Worm (Caenorhabditis elegans) whole organism, L2 larva: ENCODE data around the gene Y75B12B.11.

ENCODE experiments used
- C34F6.9 ChIP-seq: fragments of 150-350 bp; optimal IDR thresholded peaks from 2 replicates; lab custom pipeline; 2014; ENCODE audit warnings: missing biosample characterization, missing genetic modification characterization
- F13H6.1 ChIP-seq: sonication (generic microtip); optimal IDR thresholded peaks from 2 replicates; lab custom pipeline; 2016; ENCODE audit warnings: missing genetic modification characterization, missing compliant biosample characterization
- R02D3.7 ChIP-seq: fragments of 150-350 bp; optimal IDR thresholded peaks from 2 replicates; lab custom pipeline; 2014; ENCODE audit warnings: missing biosample characterization, missing genetic modification characterization
- Y55F3AM.14 ChIP-seq: fragments of 200-800 bp; sonication (Bioruptor generic); optimal IDR thresholded peaks from 2 replicates; lab custom pipeline; 2018; ENCODE audit warnings: mild to moderate bottlenecking, missing genetic modification characterization, missing compliant biosample characterization
- alr-1 ChIP-seq: fragments of 150-350 bp; optimal IDR thresholded peaks from 2 replicates; lab custom pipeline; 2014; ENCODE audit warnings: missing biosample characterization, missing genetic modification characterization
- aly-2 ChIP-seq: fragments of 150-350 bp; optimal IDR thresholded peaks from 2 replicates; lab custom pipeline; 2014; ENCODE audit warnings: missing biosample characterization, missing genetic modification characterization
- ama-1 ChIP-seq: fragments of 150-350 bp; optimal IDR thresholded peaks from 2 replicates; lab custom pipeline; 2018; ENCODE audit warnings: inconsistent platforms
- blmp-1 ChIP-seq: sonication (generic microtip); optimal IDR thresholded peaks from 2 replicates; lab custom pipeline; 2017; ENCODE audit warnings: missing genetic modification characterization, mild to moderate bottlenecking, missing compliant biosample characterization, antibody characterized with exemption, moderate library complexity; ENCODE audit not compliant: insufficient read depth
- ceh-16 ChIP-seq: fragments of 150-350 bp; optimal IDR thresholded peaks from 2 replicates; lab custom pipeline; 2014; ENCODE audit warnings: missing biosample characterization, missing genetic modification characterization
- crh-2 ChIP-seq: sonication (generic microtip); optimal IDR thresholded peaks from 2 replicates; lab custom pipeline; 2017; ENCODE audit warnings: missing biosample characterization, missing genetic modification characterization
- dmd-4 ChIP-seq: sonication (generic microtip); optimal IDR thresholded peaks from 2 replicates; lab custom pipeline; 2017; ENCODE audit warnings: missing biosample characterization, missing genetic modification characterization
- egl-27 ChIP-seq: sonication (generic microtip); optimal IDR thresholded peaks from 3 replicates; lab custom pipeline; 2017; ENCODE audit warnings: missing biosample characterization, missing genetic modification reagents, missing genetic modification characterization
- elt-1 ChIP-seq: fragments of 150-350 bp; optimal IDR thresholded peaks from 2 replicates; lab custom pipeline; 2014; ENCODE audit warnings: missing biosample characterization, missing genetic modification characterization
- fos-1 ChIP-seq: fragments of 150-350 bp; optimal IDR thresholded peaks from 2 replicates; lab custom pipeline; 2014; ENCODE audit warnings: missing biosample characterization, missing genetic modification characterization
- lin-11 ChIP-seq: fragments of 150-350 bp; sonication (generic microtip); optimal IDR thresholded peaks from 2 replicates; lab custom pipeline; 2014; ENCODE audit warnings: missing biosample characterization, missing genetic modification characterization, inconsistent platforms, mixed read lengths
- lin-13 ChIP-seq: fragments of 150-350 bp; optimal IDR thresholded peaks from 2 replicates; lab custom pipeline; 2014; ENCODE audit warnings: missing biosample characterization, missing genetic modification reagents, missing genetic modification characterization
- lin-39 ChIP-seq: fragments of 150-350 bp; optimal IDR thresholded peaks from 2 replicates; lab custom pipeline; 2014; ENCODE audit warnings: missing biosample characterization, missing genetic modification reagents, missing genetic modification characterization
- mab-5 ChIP-seq: fragments of 150-350 bp; optimal IDR thresholded peaks from 2 replicates; lab custom pipeline; 2014; ENCODE audit warnings: missing biosample characterization, missing genetic modification characterization
- mbf-1 ChIP-seq: sonication (generic microtip); optimal IDR thresholded peaks from 2 replicates; lab custom pipeline; 2017; ENCODE audit warnings: missing biosample characterization, missing genetic modification characterization
- nhr-10 ChIP-seq: sonication (generic microtip); optimal IDR thresholded peaks from 2 replicates; lab custom pipeline; 2017; ENCODE audit warnings: missing biosample characterization, missing genetic modification characterization
- nhr-11 ChIP-seq: fragments of 150-350 bp; optimal IDR thresholded peaks from 2 replicates; lab custom pipeline; 2014; ENCODE audit warnings: missing biosample characterization, missing genetic modification characterization
- nhr-12 ChIP-seq: fragments of 150-350 bp; optimal IDR thresholded peaks from 2 replicates; lab custom pipeline; 2014; ENCODE audit warnings: missing biosample characterization, missing genetic modification characterization
- nhr-21 ChIP-seq: fragments of 150-350 bp; optimal IDR thresholded peaks from 2 replicates; lab custom pipeline; 2014; ENCODE audit warnings: missing biosample characterization, missing genetic modification characterization
- nhr-23 ChIP-seq: fragments of 150-350 bp; optimal IDR thresholded peaks from 2 replicates; lab custom pipeline; 2014; ENCODE audit warnings: missing biosample characterization, missing genetic modification reagents, missing genetic modification characterization
- nhr-6 ChIP-seq: fragments of 150-350 bp; optimal IDR thresholded peaks from 2 replicates; lab custom pipeline; 2014; ENCODE audit warnings: missing biosample characterization, missing genetic modification characterization
- nhr-77 ChIP-seq: fragments of 150-350 bp; optimal IDR thresholded peaks from 2 replicates; lab custom pipeline; 2014; ENCODE audit warnings: missing biosample characterization, missing genetic modification characterization
- sem-4 ChIP-seq: fragments of 150-350 bp; optimal IDR thresholded peaks from 2 replicates; lab custom pipeline; 2014; ENCODE audit warnings: missing biosample characterization, missing genetic modification reagents, missing genetic modification characterization
- skn-1 ChIP-seq: sonication (generic microtip); optimal IDR thresholded peaks from 2 replicates; lab custom pipeline; 2017; ENCODE audit warnings: missing biosample characterization, missing genetic modification characterization
- sma-3 ChIP-seq: sonication (generic microtip); optimal IDR thresholded peaks from 2 replicates; lab custom pipeline; 2016; ENCODE audit warnings: missing genetic modification reagents, missing genetic modification characterization, missing compliant biosample characterization
- unc-39 ChIP-seq: fragments of 150-350 bp; optimal IDR thresholded peaks from 2 replicates; lab custom pipeline; 2014; ENCODE audit warnings: missing biosample characterization, missing genetic modification characterization
- unc-55 ChIP-seq: fragments of 150-350 bp; sonication (generic microtip); optimal IDR thresholded peaks from 3 replicates; lab custom pipeline; 2014; ENCODE audit warnings: missing biosample characterization, missing genetic modification reagents, missing genetic modification characterization
- unc-62 ChIP-seq: fragments of 150-350 bp; optimal IDR thresholded peaks from 2 replicates; lab custom pipeline; 2014; ENCODE audit warnings: missing biosample characterization, missing genetic modification reagents, missing genetic modification characterization
- zag-1 ChIP-seq: fragments of 150-350 bp; optimal IDR thresholded peaks from 2 replicates; lab custom pipeline; 2014; ENCODE audit warnings: missing biosample characterization, missing genetic modification characterization
- ztf-1 ChIP-seq: fragments of 200-800 bp; sonication (Bioruptor generic); conservative IDR thresholded peaks from 2 replicates; pipeline ENCODE4 v1.3.6; 2022; ENCODE audit warnings: missing genetic modification characterization, missing compliant biosample characterization
- ztf-11 ChIP-seq: sonication (generic microtip); optimal IDR thresholded peaks from 2 replicates; lab custom pipeline; 2017; ENCODE audit warnings: missing biosample characterization, missing genetic modification characterization
- ztf-4 ChIP-seq: fragments of 150-350 bp; optimal IDR thresholded peaks from 2 replicates; lab custom pipeline; 2014; ENCODE audit warnings: missing biosample characterization, missing genetic modification characterization

Y75B12B.11 gene

DNA sequence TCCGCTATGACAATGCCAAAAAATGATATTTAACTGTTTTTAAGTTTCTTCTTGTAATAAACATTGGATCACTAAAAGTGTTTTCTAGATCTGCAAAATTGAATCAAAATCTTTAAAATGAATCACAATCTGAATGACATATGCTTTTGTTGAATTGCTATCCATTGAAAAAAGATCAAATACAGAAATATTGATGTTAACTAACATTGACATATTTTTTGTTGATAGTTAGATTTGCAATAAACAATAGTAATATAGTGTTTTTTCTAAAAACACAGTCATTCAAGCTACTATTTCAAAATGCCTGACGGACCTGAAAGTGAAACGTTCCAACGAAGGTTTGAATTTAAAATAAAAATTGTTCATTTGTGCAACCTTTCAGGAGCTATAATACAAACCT lies 40.4 kb upstream of the Y75B12B.11 start, which contains the start of gene T09F5.2:
TSS of gene T09F5.2 (plus strand) at position 301 of the 400 bp plus-strand sequence.
- no peak for TF ChIP-seq sma-3 (GFP tag; lab: Kevin White, UChicago)
- TF ChIP-seq elt-1 (tag; lab: Kevin White, UChicago): no peak
- no peak for TF ChIP-seq lin-39 (tag; lab: Kevin White, UChicago)
- no peak for TF ChIP-seq alr-1 (tag; lab: Kevin White, UChicago)
- no peak for TF ChIP-seq ama-1 (lab: Kevin White, UChicago)
- no peak for TF ChIP-seq ztf-11
- TF ChIP-seq unc-55 (GFP tag; lab: Kevin White, UChicago): no peak
- TF ChIP-seq ztf-1 (GFP tag; lab: Robert Waterston, UW): no peak
- no peak for TF ChIP-seq C34F6.9
- TF ChIP-seq sem-4 (tag; lab: Kevin White, UChicago): no peak
- TF ChIP-seq nhr-12 (tag; lab: Kevin White, UChicago): no peak
- no peak for TF ChIP-seq aly-2 (tag; lab: Kevin White, UChicago)

DNA sequence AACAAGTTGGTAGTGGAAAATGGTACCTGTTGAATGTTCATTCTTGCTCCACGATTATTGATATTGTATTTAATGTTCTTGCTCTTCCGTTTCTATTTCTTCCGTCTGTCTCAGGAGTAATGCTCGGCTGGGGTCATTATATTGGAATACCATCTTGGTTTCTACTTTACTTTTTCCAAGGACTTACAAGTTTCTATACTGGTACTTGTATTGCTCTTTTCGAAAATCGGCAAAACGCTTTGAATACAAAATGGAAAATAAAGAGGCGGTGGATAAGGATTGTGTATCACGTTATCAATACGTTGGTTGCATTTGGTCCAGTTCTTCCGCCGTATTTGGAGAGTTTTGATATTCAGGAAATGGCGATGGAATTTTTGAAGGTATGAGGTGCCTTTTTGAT lies 39.1 kb upstream of the Y75B12B.11 start:
- TF ChIP-seq nhr-21 (tag; lab: Kevin White, UChicago): no peak
- TF ChIP-seq nhr-77: no peak
- TF ChIP-seq nhr-6 (tag; lab: Kevin White, UChicago): no peak
- TF ChIP-seq egl-27 (tag; lab: Kevin White, UChicago): no peak
- TF ChIP-seq nhr-12 (tag; lab: Kevin White, UChicago): no peak
- no peak for TF ChIP-seq unc-62 (GFP tag; lab: Kevin White, UChicago)
- TF ChIP-seq F13H6.1 (tag; lab: Kevin White, UChicago): no peak
- TF ChIP-seq elt-1 (tag; lab: Kevin White, UChicago): no peak
- no peak for TF ChIP-seq ztf-4 (tag; lab: Kevin White, UChicago)
- no peak for TF ChIP-seq blmp-1 (tag; lab: Kevin White, UChicago)
- TF ChIP-seq R02D3.7 (tag; lab: Kevin White, UChicago): no peak
- TF ChIP-seq unc-55 (GFP tag; lab: Kevin White, UChicago): no peak

DNA sequence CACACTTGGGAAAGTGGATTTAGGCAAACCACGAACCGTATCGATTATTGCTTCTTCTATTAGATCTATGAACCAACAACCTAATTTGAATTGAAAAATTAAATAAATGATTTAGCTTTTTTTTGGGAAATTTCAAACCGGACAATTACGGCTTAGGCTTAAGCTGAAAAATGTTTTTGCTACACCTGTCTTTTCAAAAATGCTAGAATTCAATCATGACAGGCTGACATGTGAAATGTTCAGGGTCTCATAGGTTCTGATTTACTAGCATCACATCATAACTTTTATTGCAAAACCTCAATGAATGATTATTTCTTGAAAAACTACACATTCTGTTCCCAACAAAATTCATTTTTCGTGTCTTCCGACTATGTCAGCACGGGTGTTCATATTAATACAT lies 37.8 kb upstream of the Y75B12B.11 start, which contains the start of gene srh-55:
TSS of gene srh-55 (plus strand) at position 301 of the 400 bp plus-strand sequence.
- no peak for TF ChIP-seq mab-5 (tag; lab: Kevin White, UChicago)
- TF ChIP-seq crh-2 (tag; lab: Kevin White, UChicago): no peak
- TF ChIP-seq dmd-4 (tag; lab: Kevin White, UChicago): no peak
- TF ChIP-seq nhr-10 (tag; lab: Kevin White, UChicago): no peak
- TF ChIP-seq nhr-11 (tag; lab: Kevin White, UChicago): no peak
- TF ChIP-seq ceh-16: no peak
- TF ChIP-seq zag-1: no peak
- TF ChIP-seq lin-11 (tag; lab: Kevin White, UChicago): no peak
- no peak for TF ChIP-seq alr-1 (tag; lab: Kevin White, UChicago)
- no peak for TF ChIP-seq aly-2 (tag; lab: Kevin White, UChicago)
- TF ChIP-seq, all 48 proteins: peak for 0

DNA sequence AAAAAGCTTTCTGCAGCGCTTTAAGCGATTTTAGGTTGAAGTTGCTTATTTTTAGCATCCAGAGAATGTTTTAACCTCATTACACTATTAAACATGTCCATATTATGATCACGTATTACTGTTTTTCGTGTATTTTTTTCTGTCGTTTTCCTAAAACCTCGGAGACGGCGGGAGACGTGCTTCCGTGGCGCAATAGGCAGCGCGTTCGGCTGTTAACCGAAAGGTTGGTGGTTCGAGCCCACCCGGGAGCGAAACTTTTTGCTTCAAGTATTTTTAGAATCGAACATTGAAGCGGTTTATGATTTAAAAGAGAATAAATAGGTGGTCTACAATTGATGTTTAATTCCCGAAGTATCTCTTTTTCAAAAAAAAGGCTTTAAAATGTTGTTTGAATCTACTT lies 34.6 kb upstream of the Y75B12B.11 start:
- peak; percentile 8 for TF ChIP-seq fos-1
- TF ChIP-seq C34F6.9: no peak
- peak; percentile 22 for TF ChIP-seq sma-3 (GFP tag; lab: Kevin White, UChicago)

DNA sequence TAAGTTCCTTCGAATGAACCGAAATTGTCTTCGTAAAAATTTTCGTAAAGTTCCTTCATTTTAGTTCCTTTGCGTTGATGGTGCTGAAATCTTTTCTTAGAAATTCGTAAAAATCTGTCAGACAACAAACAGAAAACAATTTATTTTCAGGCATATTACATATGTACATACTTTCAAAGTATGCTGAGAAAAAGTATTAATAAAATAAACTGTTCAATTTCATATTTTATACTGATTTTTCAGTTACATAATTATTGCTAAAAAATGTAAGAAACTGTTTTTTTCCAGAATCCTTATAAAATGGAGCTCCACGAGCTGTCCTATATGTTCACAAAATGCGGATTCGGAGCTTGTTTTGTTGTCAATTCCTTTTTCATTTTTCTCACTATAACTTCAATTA lies 32.4 kb upstream of the Y75B12B.11 start, which contains the start of gene str-45:
TSS of gene str-45 (plus strand) at position 301 of the 400 bp plus-strand sequence.
- TF ChIP-seq lin-13 (no peak), ceh-16 (no peak), ztf-1 (GFP tag; lab: Robert Waterston, UW) (no peak), unc-39 (tag; lab: Kevin White, UChicago) (no peak), egl-27 (tag; lab: Kevin White, UChicago) (no peak), dmd-4 (tag; lab: Kevin White, UChicago) (no peak), Y55F3AM.14 (no peak), nhr-23 (tag; lab: Kevin White, UChicago) (no peak), sma-3 (GFP tag; lab: Kevin White, UChicago) (no peak), mbf-1 (tag; lab: Kevin White, UChicago) (no peak), F13H6.1 (tag; lab: Kevin White, UChicago) (no peak), nhr-10 (tag; lab: Kevin White, UChicago) (no peak), nhr-11 (tag; lab: Kevin White, UChicago) (no peak), aly-2 (tag; lab: Kevin White, UChicago) (no peak), nhr-12 (tag; lab: Kevin White, UChicago) (no peak), skn-1 (tag; lab: Kevin White, UChicago) (no peak), sem-4 (tag; lab: Kevin White, UChicago) (no peak)
